Fruit fly (Drosophila melanogaster): Measurements from ENCODE around the gene CG11889.

The CG11889 gene

DNA sequence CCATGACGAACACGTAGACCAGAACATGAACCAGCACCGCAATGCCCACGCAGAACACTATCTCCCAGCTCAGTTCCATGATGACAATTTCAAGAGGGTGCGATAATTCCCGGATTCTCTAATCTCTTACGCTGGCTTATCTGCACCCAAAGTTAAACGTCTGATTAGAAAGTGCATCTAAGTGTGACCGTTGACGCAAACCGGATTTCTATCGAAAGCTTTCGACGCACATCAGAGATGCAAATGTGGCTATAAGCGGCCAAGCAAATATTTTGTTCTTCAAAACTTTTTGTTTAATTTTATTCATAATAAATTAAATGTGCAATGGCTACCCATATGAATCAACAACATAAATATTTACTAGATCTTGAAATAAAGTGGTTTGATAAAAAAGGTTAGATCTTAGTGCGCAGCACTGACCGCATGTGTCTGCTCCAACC lies 7.7 kb upstream of the CG11889 start, which contains the start of the genes Kdsr and CG11858 (continued):
- no peak for TF ChIP-seq Tbp (GFP tag; optimal IDR thresholded peaks at IDR 0.05)
- no peak for TF ChIP-seq so (GFP tag; IDR thresholded peaks at IDR 0.05)
- TF ChIP-seq usp (GFP tag; optimal IDR thresholded peaks at IDR 0.05) = no peak
- no peak for TF ChIP-seq Dip2 (GFP tag; IDR thresholded peaks at IDR 0.05)
- no peak for TF ChIP-seq dmrt99B (tag; optimal IDR thresholded peaks at IDR 0.05)
- TF ChIP-seq emc (GFP tag; optimal IDR thresholded peaks at IDR 0.05) = no peak
- TF ChIP-seq Rfx (GFP tag; IDR thresholded peaks at IDR 0.05) = peak; percentile 85
- TF ChIP-seq Ets65A (GFP tag) = peak; percentile 94
- TF ChIP-seq CG15514 (GFP tag; optimal IDR thresholded peaks at IDR 0.05) = peak; percentile 69
- TF ChIP-seq CoRest (tag; optimal IDR thresholded peaks at IDR 0.05) = peak; percentile 71
- TF ChIP-seq Rx (GFP tag; IDR thresholded peaks at IDR 0.05) = peak; percentile 50
- no peak for TF ChIP-seq eve (GFP tag; optimal IDR thresholded peaks at IDR 0.05)
- no peak for TF ChIP-seq C15 (GFP tag; IDR thresholded peaks at IDR 0.05)
- TF ChIP-seq CG2712 (tag; optimal IDR thresholded peaks at IDR 0.05) = peak; percentile 82
- TF ChIP-seq CG12236 (GFP tag; optimal IDR thresholded peaks at IDR 0.05) = no peak
- TF ChIP-seq CG2116 (GFP tag; optimal IDR thresholded peaks at IDR 0.05) = peak; percentile 63
- peak in 1 of 3 experiments; percentile 53 for TF ChIP-seq lola (GFP tag; optimal IDR thresholded peaks at IDR 0.05)
- peak; percentile 11 for TF ChIP-seq Dp (GFP tag; optimal IDR thresholded peaks at IDR 0.05)
- peak; percentile 42 for TF ChIP-seq CG3838 (GFP tag; optimal IDR thresholded peaks at IDR 0.05)
- TF ChIP-seq CG3995 (GFP tag; optimal IDR thresholded peaks at IDR 0.05) = peak; percentile 4
- TF ChIP-seq gem (tag; optimal IDR thresholded peaks at IDR 0.05) = no peak
- TF ChIP-seq NC2β (GFP tag; optimal IDR thresholded peaks at IDR 0.05) = peak; percentile 46
- peak; percentile 52 for TF ChIP-seq Dek (tag; optimal IDR thresholded peaks at IDR 0.05)
- TF ChIP-seq CG7556 (GFP tag; optimal IDR thresholded peaks at IDR 0.05) = no peak
- TF ChIP-seq CG2875 (GFP tag; optimal IDR thresholded peaks at IDR 0.05) = no peak
- no peak for TF ChIP-seq CG5180 (GFP tag; optimal IDR thresholded peaks at IDR 0.05)
- TF ChIP-seq CG14667 (GFP tag; IDR thresholded peaks at IDR 0.05) = peak; percentile 50; the same call in 1 of the 2 replicates
- TF ChIP-seq Ssrp (tag; optimal IDR thresholded peaks at IDR 0.05) = peak; percentile 57
- peak; percentile 86 for TF ChIP-seq MBD-R2 (GFP tag; IDR thresholded peaks at IDR 0.05)
- TF ChIP-seq odd (GFP tag; optimal IDR thresholded peaks at IDR 0.05) = no peak
- no peak for TF ChIP-seq CG11085 (GFP tag; IDR thresholded peaks at IDR 0.05)
- TF ChIP-seq Med (GFP tag) = peak; percentile 95
- peak; percentile 53; the same call in 1 of the 3 replicates for TF ChIP-seq CG7357 (GFP tag; IDR thresholded peaks at IDR 0.05)
- peak; percentile 37 for TF ChIP-seq Lhr (GFP tag; optimal IDR thresholded peaks at IDR 0.05)
- TF ChIP-seq CG12659 (GFP tag; optimal IDR thresholded peaks at IDR 0.05) = peak; percentile 66
- TF ChIP-seq CG10543 (GFP tag; optimal IDR thresholded peaks at IDR 0.05) = peak; percentile 59
- peak; percentile 29 for TF ChIP-seq hkb (optimal IDR thresholded peaks at IDR 0.05)
- peak; percentile 66 for TF ChIP-seq hkb (GFP tag; IDR thresholded peaks at IDR 0.05)
- no peak for TF ChIP-seq gce (GFP tag; IDR thresholded peaks at IDR 0.05)
- TF ChIP-seq CG8290 (GFP tag; optimal IDR thresholded peaks at IDR 0.05) = peak; percentile 1
- TF ChIP-seq CG8290 (tag; optimal IDR thresholded peaks at IDR 0.05) = peak in 1 of 2 experiments; percentile 14
- peak; percentile 25 for TF ChIP-seq ftz-f1 (GFP tag; optimal IDR thresholded peaks at IDR 0.05)
- peak; percentile 64; the same call in 1 of the 2 replicates for TF ChIP-seq CG13287 (GFP tag; IDR thresholded peaks at IDR 0.05; ENCODE audit: partially characterized antibody)
- no peak for TF ChIP-seq btn (GFP tag; optimal IDR thresholded peaks at IDR 0.05)
- peak; percentile 43 for TF ChIP-seq HLH54F (GFP tag; optimal IDR thresholded peaks at IDR 0.05)
- TF ChIP-seq z (GFP tag; IDR thresholded peaks at IDR 0.05) = 0 out of 3 replicates have a peak, but pooled peaks have one; percentile 29
- TF ChIP-seq sqz (GFP tag; optimal IDR thresholded peaks at IDR 0.05) = no peak
- TF ChIP-seq Stat92E (GFP tag; optimal IDR thresholded peaks at IDR 0.05) = no peak
- no peak for TF ChIP-seq Vsx1 (GFP tag; optimal IDR thresholded peaks at IDR 0.05)
- TF ChIP-seq bowl (GFP tag; IDR thresholded peaks at IDR 0.05) = no peak
- TF ChIP-seq CG10366 (GFP tag; IDR thresholded peaks at IDR 0.05) = peak; percentile 52
